Fruit fly (Drosophila melanogaster) whole organism, larva: ENCODE data around the gene CG34242.

Experiments used
- noc ChIP-seq: fragments of 200-800 bp; sonication (Bioruptor generic); optimal IDR thresholded peaks from 3 replicates; lab custom pipeline; 2019; ENCODE audit warnings: missing biosample characterization, mild to moderate bottlenecking, missing genetic modification characterization, moderate library complexity

CG34242 gene

DNA sequence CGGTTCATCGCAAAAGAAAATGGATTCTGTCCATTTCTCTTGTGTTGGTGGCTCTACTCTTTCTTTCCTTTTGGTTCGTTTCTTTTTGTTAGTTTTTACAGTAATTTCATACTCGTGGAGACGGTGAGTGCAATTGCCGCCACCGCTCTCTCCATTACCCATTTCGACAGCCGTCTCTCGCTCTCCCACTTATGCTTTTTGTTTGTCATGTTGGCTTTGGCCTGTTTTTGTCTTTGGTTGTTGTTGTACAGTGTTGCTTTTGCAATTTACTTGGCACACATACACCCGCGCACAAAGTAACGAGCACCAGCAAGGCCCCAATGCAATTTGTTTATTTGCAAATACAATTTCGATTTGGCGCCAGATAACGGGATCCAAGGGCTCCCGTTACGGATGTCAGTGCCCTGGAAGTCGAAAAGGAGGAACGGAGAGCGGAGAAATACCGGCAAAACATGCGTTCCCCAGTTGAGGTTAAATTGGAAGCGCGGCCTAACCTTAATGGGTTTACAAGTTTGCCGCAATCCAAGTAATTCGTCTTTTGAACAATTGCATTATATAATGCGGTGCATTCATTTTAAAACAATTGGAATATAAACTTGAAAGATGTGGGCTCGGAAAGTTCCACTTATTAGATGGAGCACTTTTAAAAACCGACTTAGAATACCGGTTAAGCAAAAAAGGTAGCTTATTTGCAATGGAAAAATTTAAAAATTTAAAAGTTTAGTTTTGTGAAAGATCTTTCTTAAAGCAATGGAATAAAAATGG lies 17.9 kb upstream of the CG34242 start:
- no peak for TF ChIP-seq noc (tag; lab: Kevin White, UChicago)

DNA sequence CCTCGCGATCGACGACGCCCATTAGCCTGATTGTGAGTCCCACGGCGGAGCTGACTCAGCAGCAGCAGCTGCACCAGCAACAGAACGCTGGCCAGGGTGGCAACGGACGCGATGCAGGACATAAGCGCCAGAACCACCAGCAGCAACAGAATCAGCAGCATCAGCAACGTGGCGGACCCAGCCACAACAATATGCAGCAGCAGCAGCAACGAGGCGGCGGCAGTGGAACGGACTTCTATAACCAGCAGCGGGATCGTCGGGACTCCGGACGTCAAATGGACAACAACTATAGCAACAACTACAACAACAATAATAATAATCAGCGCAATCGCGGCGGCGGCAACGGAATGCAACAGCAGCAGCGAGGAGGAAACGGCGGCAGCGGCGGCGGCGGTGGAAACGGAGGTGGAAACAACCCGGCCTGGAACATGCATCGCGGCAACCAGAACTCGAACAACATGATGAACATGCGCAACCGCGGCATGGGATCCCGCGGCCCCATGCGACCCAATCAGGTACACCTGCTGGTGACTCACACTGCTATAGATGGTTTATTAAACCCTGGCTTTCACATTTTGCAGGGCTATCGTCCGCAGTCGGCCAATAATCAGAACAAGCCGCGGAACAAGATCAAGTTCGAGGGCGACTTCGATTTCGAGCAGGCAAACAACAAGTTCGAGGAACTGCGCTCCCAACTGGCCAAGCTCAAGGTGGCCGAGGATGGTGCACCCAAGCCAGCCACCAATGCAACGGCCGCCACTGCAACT lies 16.2 kb upstream of the CG34242 start:
- TF ChIP-seq noc (tag; lab: Kevin White, UChicago) = no peak

DNA sequence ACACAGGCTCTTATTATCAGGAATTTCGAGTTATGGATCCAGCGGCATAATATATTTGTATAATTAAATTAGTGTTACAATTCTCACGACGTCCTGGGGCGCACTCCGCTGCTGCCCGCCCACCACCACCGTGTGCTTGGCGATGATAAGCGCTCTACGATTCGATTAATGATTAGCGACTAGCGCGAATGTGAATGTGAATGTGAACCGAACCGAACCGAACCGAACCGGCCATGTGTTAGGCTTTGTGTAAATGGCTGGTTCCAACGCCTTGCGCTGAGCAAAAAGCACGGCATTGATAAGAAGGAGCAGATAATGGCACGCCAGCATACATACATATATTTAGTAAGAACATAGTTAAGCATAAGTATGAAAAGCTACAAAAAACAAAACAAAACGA lies 14.5 kb upstream of the CG34242 start:
- TF ChIP-seq noc (tag; lab: Kevin White, UChicago) = no peak

DNA sequence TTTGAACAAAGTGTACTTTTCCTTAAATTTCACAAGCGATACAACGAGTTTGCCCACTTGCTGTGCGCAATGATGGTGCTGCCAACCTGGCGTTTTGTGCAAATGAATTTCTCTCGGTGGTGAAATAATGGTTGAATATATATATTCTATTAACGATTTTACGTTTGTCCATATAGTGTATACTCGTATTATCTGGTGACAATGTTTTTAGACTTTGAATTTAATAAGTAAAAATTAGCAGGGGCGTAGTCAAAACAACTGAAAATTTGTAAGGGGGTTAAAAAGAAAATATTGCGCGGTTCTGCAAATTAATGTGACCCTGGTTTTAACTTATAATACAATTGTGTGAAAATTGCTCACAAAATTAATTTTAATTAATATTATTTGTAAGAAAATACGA lies 9.9 kb upstream of the CG34242 start, which contains the start of the genes ver and Gcn5:
TSS of gene ver (plus strand) at position 47 of the 400 bp plus-strand sequence.
TSS of gene Gcn5 (minus strand) at position 74 of the 400 bp plus-strand sequence.
- TF ChIP-seq noc (tag; lab: Kevin White, UChicago) = peak; percentile 94

DNA sequence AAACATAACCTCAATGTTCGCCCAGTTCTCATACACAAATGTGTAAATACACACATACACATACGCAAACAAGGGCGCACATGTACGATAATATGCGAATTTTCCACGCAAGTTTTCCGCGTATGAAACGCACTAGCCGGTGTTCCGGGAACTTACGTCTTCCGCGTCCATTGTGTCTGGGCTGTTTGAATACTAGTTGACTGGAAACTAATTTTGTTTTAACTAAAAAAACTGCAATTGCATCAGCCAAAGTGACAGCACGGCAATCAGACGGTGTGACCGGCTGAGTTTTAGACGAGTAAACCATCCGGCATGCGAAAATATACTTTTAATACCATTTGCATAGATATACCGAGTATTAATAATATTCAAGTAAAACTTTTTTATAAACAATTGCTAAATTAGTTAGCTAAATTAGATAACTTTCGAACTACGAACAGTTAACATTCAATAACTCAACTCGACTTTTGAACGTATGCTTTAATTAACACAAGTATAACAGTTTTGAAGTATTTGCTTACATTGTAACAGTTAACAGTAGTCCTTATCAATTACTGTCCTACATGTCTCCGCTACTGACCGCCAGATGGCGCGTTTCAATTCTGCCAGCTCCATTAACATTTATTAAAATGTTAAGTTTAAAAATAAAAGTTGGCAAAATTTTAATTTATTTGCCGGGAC lies 7.2 kb upstream of the CG34242 start, which contains the start of gene eIF2beta:
TSS of gene eIF2beta (minus strand) at position 299 of the 681 bp plus-strand sequence.
- peak; percentile 28 for TF ChIP-seq noc (tag; lab: Kevin White, UChicago)

DNA sequence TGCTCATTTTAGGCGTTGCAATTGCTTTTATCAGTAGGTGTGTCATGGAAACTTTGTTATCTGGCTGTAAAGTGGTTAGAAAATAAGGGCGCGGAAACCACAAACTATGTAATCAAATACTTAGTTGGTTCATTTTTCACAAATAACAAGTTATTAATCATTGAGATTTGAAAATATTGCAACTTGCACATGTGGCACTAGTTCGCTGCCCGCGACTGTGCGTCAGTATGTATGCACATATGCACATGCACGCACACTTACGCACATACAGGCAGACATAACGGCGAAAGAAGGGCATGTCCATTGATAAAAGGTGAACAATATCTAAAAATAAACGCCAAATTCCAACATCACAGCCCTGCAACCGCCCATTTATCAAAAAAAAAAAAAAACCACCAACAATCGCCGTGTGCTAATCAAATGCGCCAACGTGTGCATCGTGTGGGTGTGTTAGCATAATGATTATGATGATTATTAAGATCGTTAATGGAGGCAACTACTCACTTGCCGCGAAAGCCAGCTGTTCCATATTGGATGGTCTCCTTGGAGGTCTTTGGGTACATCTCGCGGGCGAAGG lies 4.3 kb upstream of the CG34242 start:
- TF ChIP-seq noc (tag; lab: Kevin White, UChicago) = no peak

DNA sequence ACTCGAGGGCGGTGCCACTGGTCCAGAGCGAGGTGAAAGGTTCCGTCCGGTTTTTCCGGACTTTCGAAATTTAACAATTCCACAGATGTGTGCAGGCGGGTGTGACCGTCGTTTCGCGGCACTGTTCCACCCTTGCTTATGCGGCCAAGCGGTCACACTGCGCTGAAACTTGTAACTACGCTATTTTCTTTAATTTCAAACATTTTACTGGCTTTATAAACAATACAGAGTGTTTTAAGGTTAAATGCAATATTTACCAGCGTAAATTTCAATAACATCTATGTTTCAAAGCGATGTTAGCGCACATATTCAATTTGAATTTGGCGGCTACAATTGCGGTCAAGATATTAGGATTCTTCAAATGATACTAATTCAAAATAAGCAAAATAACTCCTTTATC lies 3.8 kb upstream of the CG34242 start, which contains the start of gene nst:
TSS of gene nst (minus strand) at position 128 of the 400 bp plus-strand sequence.
- no peak for TF ChIP-seq noc (tag; lab: Kevin White, UChicago)

DNA sequence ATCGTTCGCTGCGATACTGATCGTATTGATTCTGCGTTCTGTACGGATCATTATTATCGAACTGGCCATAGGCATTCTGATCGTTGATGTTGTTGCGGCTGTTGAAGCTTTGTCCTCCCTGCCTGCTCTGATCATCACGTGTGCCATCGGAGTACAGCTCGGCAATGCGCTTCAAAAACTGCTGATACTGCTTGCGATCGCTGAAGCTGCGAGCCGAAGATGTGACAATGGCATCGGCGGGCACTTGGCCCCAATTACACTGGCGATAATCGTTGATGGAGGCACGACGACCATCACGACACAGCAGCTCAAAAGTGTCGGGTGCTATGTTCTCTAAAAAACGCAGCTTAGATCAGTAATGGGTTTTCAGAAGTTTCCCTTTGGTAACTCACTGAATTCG lies 1.6 kb upstream of the CG34242 start:
- TF ChIP-seq noc (tag; lab: Kevin White, UChicago) = no peak

DNA sequence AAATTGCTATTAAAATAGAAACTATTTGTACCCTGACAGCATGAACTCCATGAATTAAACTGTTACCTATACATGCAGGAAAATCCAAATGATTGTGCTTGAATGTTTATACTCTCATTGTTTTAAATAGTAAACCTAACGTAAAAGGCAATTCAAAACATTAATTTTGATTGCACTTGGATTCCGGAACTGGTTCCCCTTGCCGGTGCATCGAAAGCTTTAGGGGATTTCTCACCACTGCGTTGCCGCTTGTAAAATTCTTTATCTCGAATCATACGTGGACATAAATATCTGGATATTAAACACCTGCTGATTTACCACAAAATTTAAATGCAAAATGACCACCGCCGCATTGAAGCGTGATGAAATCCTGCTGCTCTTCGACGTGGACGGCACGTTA lies 522 bp downstream of the CG34242 start, which contains the start of gene Pmm2:
TSS of gene Pmm2 (plus strand) at position 273 of the 400 bp plus-strand sequence.
- no peak for TF ChIP-seq noc (tag; lab: Kevin White, UChicago)

DNA sequence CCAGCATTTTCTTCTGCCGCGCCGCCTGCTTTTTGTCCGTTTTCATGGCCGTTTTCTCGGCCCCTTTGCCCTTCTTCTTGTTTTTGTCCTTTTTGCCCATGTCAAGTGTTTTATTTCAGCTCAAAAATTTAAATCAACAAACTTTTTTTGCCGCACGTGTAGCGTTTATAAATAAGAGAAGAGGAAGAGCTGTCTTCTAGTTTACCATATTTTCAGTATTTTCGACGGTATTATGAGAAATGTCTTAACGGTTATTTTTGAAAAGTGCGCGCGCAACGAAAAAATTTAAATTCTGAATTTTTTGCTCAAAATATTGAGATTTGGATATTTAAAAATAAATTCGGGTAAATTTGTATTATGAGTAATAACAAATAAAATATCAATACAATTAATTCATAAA lies 3.3 kb downstream of the CG34242 start, which contains the start of gene CG4069:
TSS of gene CG4069 (minus strand) at position 193 of the 400 bp plus-strand sequence.
- no peak for TF ChIP-seq noc (tag; lab: Kevin White, UChicago)

DNA sequence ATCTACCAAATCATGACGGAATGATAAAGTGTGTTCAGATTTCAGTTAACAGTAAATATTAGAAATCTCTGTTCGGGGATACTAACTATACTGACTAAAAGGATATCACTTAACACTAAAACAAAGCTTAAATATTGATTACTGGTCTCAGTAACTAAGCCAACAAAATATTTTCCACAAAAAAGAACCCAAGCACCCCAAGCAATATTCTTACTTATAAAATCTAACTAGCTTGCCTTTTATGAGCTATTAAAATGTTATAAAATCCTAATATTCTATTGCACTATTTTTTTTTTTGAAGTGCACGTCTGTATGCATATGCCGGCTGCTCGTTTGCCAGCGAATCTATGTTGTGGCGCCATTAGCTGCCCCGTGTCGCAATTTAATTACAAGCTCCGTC lies 15.7 kb downstream of the CG34242 start:
- TF ChIP-seq noc (tag; lab: Kevin White, UChicago) = no peak

DNA sequence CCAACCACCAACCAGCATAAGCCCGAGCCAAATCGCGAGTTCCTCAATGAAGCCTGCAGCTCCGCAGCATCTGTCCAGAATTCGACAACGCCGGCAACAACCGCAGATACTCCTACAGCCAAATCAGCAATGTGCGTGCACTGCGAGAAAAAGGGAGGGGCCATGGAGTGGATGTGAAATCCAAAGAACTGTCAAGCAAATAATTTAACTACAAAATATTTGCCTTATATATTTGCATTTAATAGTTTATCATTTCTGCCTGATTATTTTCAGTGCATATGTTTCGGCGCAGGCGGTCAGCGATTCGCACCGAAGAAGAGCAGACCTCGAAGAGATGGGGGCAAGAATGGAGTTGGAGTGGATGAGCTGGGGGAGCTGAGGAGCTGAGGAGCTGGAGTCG lies 17.9 kb downstream of the CG34242 start:
- no peak for TF ChIP-seq noc (tag; lab: Kevin White, UChicago)

DNA sequence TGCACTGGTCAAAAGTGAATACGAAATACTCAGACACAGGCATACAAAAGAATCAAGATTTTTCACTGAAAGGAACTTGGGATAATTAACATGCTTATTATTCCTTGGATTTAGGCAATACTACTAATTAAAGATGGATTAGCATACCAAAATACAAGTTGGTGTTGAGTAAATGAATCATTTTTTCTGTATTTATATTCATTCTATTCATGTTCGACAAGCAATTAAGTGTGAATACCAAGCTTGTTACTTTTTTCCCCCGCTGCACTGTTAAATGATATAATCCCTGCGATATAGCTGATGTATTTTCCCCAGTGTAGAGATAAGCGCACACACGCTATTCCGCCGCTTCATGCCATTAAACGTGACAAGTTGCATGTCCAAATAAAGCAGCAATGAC lies 23.9 kb downstream of the CG34242 start:
- no peak for TF ChIP-seq noc (tag; lab: Kevin White, UChicago)

DNA sequence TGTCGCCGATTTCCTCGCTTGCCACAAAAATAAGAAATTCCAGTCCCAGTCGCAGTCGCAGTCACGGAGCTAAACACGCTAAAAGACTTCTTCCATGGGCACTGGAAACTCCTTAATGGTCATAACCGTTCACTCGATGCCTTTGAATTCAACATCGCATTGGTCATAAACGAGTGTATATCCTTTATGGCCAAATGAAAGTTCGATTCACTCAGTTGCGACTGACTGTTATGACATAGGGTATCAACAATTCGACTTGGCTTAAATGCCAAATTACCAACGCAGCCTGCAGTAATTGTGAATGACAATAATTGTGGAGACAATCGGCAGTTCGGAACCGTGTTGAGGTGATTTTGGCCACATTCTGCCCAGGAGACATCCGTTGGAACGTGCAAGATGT lies 25.5 kb downstream of the CG34242 start:
- no peak for TF ChIP-seq noc (tag; lab: Kevin White, UChicago)

DNA sequence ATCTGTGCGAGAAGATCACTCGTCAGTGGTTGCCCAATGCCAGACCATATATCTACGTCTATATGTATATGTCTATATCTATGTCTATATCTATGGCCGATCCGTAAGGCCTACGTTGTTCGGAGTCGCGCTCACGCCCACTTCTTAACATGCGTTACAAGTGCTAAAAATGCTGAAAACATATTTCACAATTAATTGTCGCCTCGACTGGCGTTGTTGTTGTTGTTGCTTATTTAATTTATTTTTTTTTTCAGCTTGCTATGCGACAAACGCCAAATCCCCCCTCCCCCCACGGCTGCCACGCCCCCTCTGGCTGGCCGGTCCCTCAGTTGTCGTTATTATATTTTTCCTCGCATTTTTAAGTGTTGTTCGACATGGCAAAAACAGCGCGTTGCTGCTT lies 30.5 kb downstream of the CG34242 start:
- TF ChIP-seq noc (tag; lab: Kevin White, UChicago) = no peak
